Fruit fly (Drosophila melanogaster): ENCODE results near the gene CG9919.

DNA sequence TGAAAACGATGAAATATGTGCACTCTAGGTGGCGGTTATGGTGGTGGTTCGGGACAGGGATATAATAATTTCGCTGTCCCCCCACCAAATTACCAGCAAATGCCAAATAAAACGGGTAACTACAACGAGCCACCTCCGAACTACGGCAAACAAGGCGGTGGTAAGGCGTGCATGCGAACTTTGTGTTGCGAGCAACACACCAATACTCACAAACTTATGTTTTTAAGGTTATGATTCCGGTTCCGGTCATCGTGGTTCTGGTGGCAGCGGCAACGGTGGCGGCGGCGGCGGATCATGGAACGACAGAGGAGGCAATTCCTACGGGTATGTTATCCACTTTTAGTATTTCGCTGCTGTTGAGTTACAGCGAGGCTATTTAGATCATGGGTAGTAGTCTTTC is 41.6 kb downstream of the CG9919 start:
- TF ChIP-seq Lpt (GFP tag; optimal IDR thresholded peaks at IDR 0.05) (no peak), acj6 (GFP tag; optimal IDR thresholded peaks at IDR 0.05) (no peak), Ets21C (GFP tag; optimal IDR thresholded peaks at IDR 0.05) (no peak), Hr38 (GFP tag; optimal IDR thresholded peaks at IDR 0.05) (no peak), svp (GFP tag) (no peak), cyc (GFP tag; optimal IDR thresholded peaks at IDR 0.05) (no peak)
